Worm (Caenorhabditis elegans) whole organism, young adult: ENCODE results near the gene C18E9.5.
A peak's percentile ranks its signal among the peaks of the same experiment; 100 is the strongest.

Source experiments
- B0035.1 ChIP-seq: sonication (generic microtip); optimal IDR thresholded peaks from 2 replicates; lab custom pipeline; 2016; ENCODE audit warnings: missing genetic modification characterization, mild to moderate bottlenecking, missing compliant biosample characterization, missing genotype, missing genetic modification reagents
- F22D6.2 ChIP-seq: sonication (generic microtip); optimal IDR thresholded peaks from 2 replicates; lab custom pipeline; 2016; ENCODE audit warnings: mild to moderate bottlenecking, missing genetic modification characterization, missing compliant biosample characterization
- F33H1.4 ChIP-seq: fragments of 200-800 bp; sonication (Bioruptor generic); IDR thresholded peaks from 2 replicates; pipeline ENCODE4 v1.3.6; 2022; ENCODE audit warnings: missing genetic modification reagents, missing genetic modification characterization, missing compliant biosample characterization
- F37B4.10 ChIP-seq: fragments of 200-800 bp; sonication (Bioruptor generic); IDR thresholded peaks from 2 replicates; pipeline ENCODE4 v1.3.6; 2022; ENCODE audit warnings: missing genetic modification characterization, missing compliant biosample characterization
- F55B11.4 ChIP-seq: sonication (generic microtip); optimal IDR thresholded peaks from 2 replicates; lab custom pipeline; 2016; ENCODE audit warnings: missing compliant biosample characterization, missing genetic modification characterization, borderline replicate concordance; ENCODE audit not compliant: insufficient read depth
- F57C9.4 ChIP-seq: sonication (generic microtip); optimal IDR thresholded peaks from 2 replicates; lab custom pipeline; 2017; ENCODE audit warnings: mild to moderate bottlenecking, missing genetic modification characterization, missing compliant biosample characterization
- K11D2.4 ChIP-seq: fragments of 200-800 bp; sonication (Bioruptor generic); IDR thresholded peaks from 2 replicates; pipeline ENCODE4 v1.3.6; 2022; ENCODE audit warnings: missing genetic modification reagents, missing genetic modification characterization, missing compliant biosample characterization
- Y53G8AR.9 ChIP-seq: fragments of 200-800 bp; sonication (Bioruptor generic); conservative IDR thresholded peaks from 2 replicates; pipeline ENCODE4 v1.3.6; 2022; ENCODE audit warnings: missing genetic modification reagents, missing genetic modification characterization, missing compliant biosample characterization
- Y95B8A.8 ChIP-seq: fragments of 200-800 bp; sonication (Bioruptor generic); IDR thresholded peaks from 2 replicates; pipeline ENCODE4 v1.3.6; 2022; ENCODE audit warnings: missing genetic modification reagents, missing genetic modification characterization, missing compliant biosample characterization
- ZK185.1 ChIP-seq: sonication (generic microtip); optimal IDR thresholded peaks from 2 replicates; lab custom pipeline; 2016; ENCODE audit warnings: mild to moderate bottlenecking, missing genetic modification characterization, missing compliant biosample characterization; ENCODE audit not compliant: poor library complexity, severe bottlenecking
- ama-1 ChIP-seq, 3 experiments: fragments of 150-350 bp in 1 of 3; sonication (generic microtip) in 2 of 3; optimal IDR thresholded peaks; 2 replicates each; lab custom pipeline; 2014 to 2018; ENCODE audit warnings: missing biosample characterization in 2 of 3, missing genetic modification characterization in 2 of 3, missing genetic modification reagents in 2 of 3
- aptf-3 ChIP-seq: fragments of 200-800 bp; sonication (Bioruptor generic); IDR thresholded peaks from 2 replicates; pipeline ENCODE4 v1.3.6; 2022; ENCODE audit warnings: missing genetic modification characterization, missing compliant biosample characterization
- attf-6 ChIP-seq: fragments of 200-800 bp; sonication (Bioruptor generic); IDR thresholded peaks from 2 replicates; pipeline ENCODE4 v1.3.6; 2022; ENCODE audit warnings: missing genetic modification reagents, missing genetic modification characterization, missing compliant biosample characterization
- bed-1 ChIP-seq: fragments of 200-800 bp; sonication (Bioruptor generic); IDR thresholded peaks from 2 replicates; pipeline ENCODE4 v1.3.6; 2022; ENCODE audit warnings: missing genetic modification reagents, missing genetic modification characterization, missing compliant biosample characterization
- cebp-1 ChIP-seq, 2 experiments: fragments of 200-800 bp in 1 of 2; sonication (Bioruptor generic) in 1 of 2; sonication (generic microtip) in 1 of 2; IDR thresholded peaks in 1 of 2; optimal IDR thresholded peaks in 1 of 2; 2 replicates each; pipeline versions ENCODE4 v1.3.6 to Lab custom; 2017 to 2022; ENCODE audit warnings: missing compliant biosample characterization in 2 of 2, missing genetic modification characterization in 2 of 2, mild to moderate bottlenecking in 1 of 2, missing genetic modification reagents in 1 of 2, moderate library complexity in 1 of 2
- ceh-100 ChIP-seq: fragments of 200-800 bp; sonication (Bioruptor generic); IDR thresholded peaks from 2 replicates; pipeline ENCODE4 v1.3.6; 2022; ENCODE audit warnings: missing genetic modification reagents, missing genetic modification characterization, missing compliant biosample characterization
- ceh-58 ChIP-seq: fragments of 200-800 bp; sonication (Bioruptor generic); IDR thresholded peaks from 2 replicates; pipeline ENCODE4 v1.3.6; 2022; ENCODE audit warnings: missing genetic modification characterization, missing compliant biosample characterization
- egl-18 ChIP-seq: fragments of 200-800 bp; sonication (Bioruptor generic); IDR thresholded peaks from 2 replicates; pipeline ENCODE4 v1.3.6; 2022; ENCODE audit warnings: missing genetic modification reagents, missing genetic modification characterization, missing compliant biosample characterization
- egrh-3 ChIP-seq: fragments of 200-800 bp; sonication (Bioruptor generic); IDR thresholded peaks from 2 replicates; pipeline ENCODE4 v1.3.6; 2022; ENCODE audit warnings: missing genetic modification reagents, missing genetic modification characterization, missing compliant biosample characterization
- ekl-4 ChIP-seq: fragments of 200-800 bp; sonication (Bioruptor generic); IDR thresholded peaks from 2 replicates; pipeline ENCODE4 v1.3.6; 2022; ENCODE audit warnings: missing genetic modification reagents, missing genetic modification characterization, missing compliant biosample characterization
- hmg-1.2 ChIP-seq: fragments of 200-800 bp; sonication (Bioruptor generic); IDR thresholded peaks from 2 replicates; pipeline ENCODE4 v1.3.6; 2022; ENCODE audit warnings: missing genetic modification reagents, missing genetic modification characterization, missing compliant biosample characterization
- hmg-20 ChIP-seq: fragments of 200-800 bp; sonication (Bioruptor generic); IDR thresholded peaks from 2 replicates; pipeline ENCODE4 v1.3.6; 2022; ENCODE audit warnings: missing genetic modification reagents, missing genetic modification characterization, missing compliant biosample characterization
- hrde-1 ChIP-seq: sonication (generic microtip); optimal IDR thresholded peaks from 2 replicates; lab custom pipeline; 2016; ENCODE audit warnings: missing genetic modification characterization, mild to moderate bottlenecking, missing compliant biosample characterization, moderate library complexity, missing genotype, missing genetic modification reagents, borderline replicate concordance
- hsf-1 ChIP-seq: fragments of 200-800 bp; sonication (Bioruptor generic); IDR thresholded peaks from 2 replicates; pipeline ENCODE4 v1.3.6; 2022; ENCODE audit warnings: missing genetic modification reagents, missing genetic modification characterization, missing compliant biosample characterization
- let-607 ChIP-seq, 2 experiments: fragments of 200-800 bp in 1 of 2; sonication (Bioruptor generic) in 1 of 2; sonication (generic microtip) in 1 of 2; optimal IDR thresholded peaks; 2 replicates each; lab custom pipeline; 2016 to 2018; ENCODE audit warnings: mild to moderate bottlenecking in 2 of 2, missing compliant biosample characterization in 2 of 2, missing genetic modification characterization in 2 of 2, moderate library complexity in 2 of 2, missing genotype in 1 of 2
- lsl-1 ChIP-seq: fragments of 200-800 bp; sonication (Bioruptor generic); optimal IDR thresholded peaks from 2 replicates; lab custom pipeline; 2018; ENCODE audit warnings: mild to moderate bottlenecking, missing genetic modification characterization, moderate library complexity, missing compliant biosample characterization
- lsy-27 ChIP-seq: sonication (generic microtip); optimal IDR thresholded peaks from 2 replicates; lab custom pipeline; 2017; ENCODE audit warnings: missing genetic modification characterization, mild to moderate bottlenecking, missing compliant biosample characterization, antibody characterized with exemption, missing genotype, borderline replicate concordance; ENCODE audit not compliant: insufficient read depth
- madf-8 ChIP-seq: fragments of 200-800 bp; sonication (Bioruptor generic); conservative IDR thresholded peaks from 2 replicates; pipeline ENCODE4 v1.3.6; 2022; ENCODE audit warnings: missing genetic modification reagents, missing genetic modification characterization, missing compliant biosample characterization
- mcd-1 ChIP-seq: fragments of 200-800 bp; sonication (Bioruptor generic); IDR thresholded peaks from 2 replicates; pipeline ENCODE4 v1.3.6; 2022; ENCODE audit warnings: missing genetic modification reagents, missing genetic modification characterization, missing compliant biosample characterization
- nhr-179 ChIP-seq: sonication (generic microtip); optimal IDR thresholded peaks from 2 replicates; lab custom pipeline; 2016; ENCODE audit warnings: mild to moderate bottlenecking, missing genetic modification characterization, missing compliant biosample characterization
- nhr-80 ChIP-seq: sonication (generic microtip); optimal IDR thresholded peaks from 2 replicates; lab custom pipeline; 2016; ENCODE audit warnings: missing genetic modification characterization, missing compliant biosample characterization
- pbrm-1 ChIP-seq: fragments of 200-800 bp; sonication (Bioruptor generic); IDR thresholded peaks from 2 replicates; pipeline ENCODE4 v1.3.6; 2022; ENCODE audit warnings: missing genetic modification reagents, missing genetic modification characterization, missing compliant biosample characterization
- sdz-38 ChIP-seq: sonication (generic microtip); optimal IDR thresholded peaks from 2 replicates; lab custom pipeline; 2016; ENCODE audit warnings: missing genotype, missing genetic modification characterization, missing compliant biosample characterization
- snpc-4 ChIP-seq, 5 experiments: fragments of 150-350 bp in 1 of 5; sonication (generic microtip) in 4 of 5; optimal IDR thresholded peaks; 2 replicates each; lab custom pipeline; 2014 to 2018; ENCODE audit warnings: missing genetic modification characterization in 5 of 5, missing biosample characterization in 3 of 5, antibody characterized with exemption in 2 of 5, mild to moderate bottlenecking in 2 of 5, missing compliant biosample characterization in 2 of 5, missing genotype in 2 of 5, moderate library complexity in 2 of 5, missing genetic modification reagents in 1 of 5
- somi-1 ChIP-seq: fragments of 200-800 bp; sonication (Bioruptor generic); optimal IDR thresholded peaks from 2 replicates; lab custom pipeline; 2018; ENCODE audit warnings: mild to moderate bottlenecking, missing genetic modification characterization, missing compliant biosample characterization
- unc-130 ChIP-seq: sonication (generic microtip); optimal IDR thresholded peaks from 2 replicates; lab custom pipeline; 2016; ENCODE audit warnings: missing genetic modification reagents, missing genetic modification characterization, missing compliant biosample characterization
- zfh-2 ChIP-seq: fragments of 200-800 bp; sonication (Bioruptor generic); conservative IDR thresholded peaks from 2 replicates; pipeline ENCODE4 v1.3.6; 2022; ENCODE audit warnings: missing genetic modification reagents, missing genetic modification characterization, missing compliant biosample characterization
- ztf-18 ChIP-seq: sonication (generic microtip); optimal IDR thresholded peaks from 2 replicates; lab custom pipeline; 2016; ENCODE audit warnings: missing genotype, mild to moderate bottlenecking, missing genetic modification characterization, missing compliant biosample characterization
- ztf-25 ChIP-seq: fragments of 200-800 bp; sonication (Bioruptor generic); IDR thresholded peaks from 2 replicates; pipeline ENCODE4 v1.3.6; 2022; ENCODE audit warnings: missing genetic modification reagents, missing genetic modification characterization, missing compliant biosample characterization

Gene C18E9.5

DNA sequence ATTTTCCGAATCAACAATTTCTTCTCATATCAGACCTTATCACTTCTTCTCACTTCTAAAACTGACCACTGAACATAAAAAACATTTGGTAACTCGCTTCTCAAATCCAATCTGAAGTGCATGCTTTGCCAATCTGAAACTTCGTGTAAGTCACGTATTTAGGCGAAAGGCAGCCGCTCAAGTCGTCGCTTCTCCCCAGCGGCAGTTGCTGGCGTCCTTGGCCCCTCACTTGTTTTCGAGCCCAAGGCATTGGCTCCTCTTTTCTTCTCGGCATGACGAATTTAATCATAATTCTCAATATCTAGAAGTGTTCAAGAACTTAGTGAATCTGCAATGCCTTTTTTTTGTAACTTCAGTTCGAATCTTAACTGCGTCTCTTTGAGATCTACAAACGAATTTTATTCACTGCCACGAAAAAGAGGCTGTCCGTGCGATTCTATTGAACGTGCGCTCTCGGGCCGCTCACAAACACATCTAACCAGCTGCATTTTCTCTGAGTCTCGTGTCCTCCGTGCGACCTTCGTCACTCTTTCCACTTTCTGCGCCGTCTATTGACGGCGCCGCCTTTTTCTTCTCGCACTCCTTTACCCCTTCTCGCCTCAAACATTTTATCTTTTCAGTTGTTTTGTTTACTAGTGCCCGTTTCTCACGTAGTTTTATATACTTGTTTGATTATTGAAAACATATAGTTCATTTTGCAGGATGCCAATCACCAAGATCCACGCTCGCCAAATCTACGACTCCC, 38.2 kb upstream of the C18E9.5 start:
- TF ChIP-seq ztf-25 (GFP tag; lab: Robert Waterston, UW) (no peak), nhr-179 (tag; lab: Kevin White, UChicago) (no peak), zfh-2 (GFP tag; lab: Robert Waterston, UW) (peak; percentile 51; the same call in 1 of the 2 replicates), mcd-1 (GFP tag; lab: Robert Waterston, UW) (0 out of 2 replicates have a peak, but pooled peaks have one; percentile 18), ztf-18 (tag; lab: Kevin White, UChicago) (peak; percentile 19), F37B4.10 (GFP tag; lab: Robert Waterston, UW) (no peak), cebp-1 (GFP tag; IDR thresholded peaks at IDR 0.05; lab: Robert Waterston, UW) (no peak), cebp-1 (tag; optimal IDR thresholded peaks at IDR 0.05; lab: Kevin White, UChicago) (peak; percentile 41), snpc-4 (GFP tag; optimal IDR thresholded peaks at IDR 0.05; lab: Kevin White, UChicago) (no peak), snpc-4 (tag; optimal IDR thresholded peaks at IDR 0.05; lab: Kevin White, UChicago) (peak in 1 of 4 experiments; percentile 10), hmg-1.2 (GFP tag; lab: Robert Waterston, UW) (peak; percentile 44; the same call in 1 of the 2 replicates), egrh-3 (GFP tag; lab: Robert Waterston, UW) (peak; percentile 4; the same call in 1 of the 2 replicates), nhr-80 (tag; lab: Kevin White, UChicago) (peak; percentile 61), let-607 (tag; optimal IDR thresholded peaks at IDR 0.05; lab: Kevin White, UChicago) (peak in 1 of 2 experiments; percentile 19), ama-1 (optimal IDR thresholded peaks at IDR 0.05; lab: Kevin White, UChicago) (peak; percentile 61), ama-1 (GFP tag; optimal IDR thresholded peaks at IDR 0.05; lab: Kevin White, UChicago) (no peak)

ce11 chrII:8932392-8932791, 37.4 kb upstream of the C18E9.5 start:
- TF ChIP-seq hsf-1 (GFP tag; lab: Robert Waterston, UW): 0 out of 2 replicates have a peak, but pooled peaks have one; percentile 7
- peak; percentile 54; the same call in 1 of the 2 replicates for TF ChIP-seq zfh-2 (GFP tag; lab: Robert Waterston, UW)
- no peak for TF ChIP-seq Y95B8A.8 (GFP tag; lab: Robert Waterston, UW)
- TF ChIP-seq Y53G8AR.9: 0 out of 2 replicates have a peak, but pooled peaks have one; percentile 3
- no peak for TF ChIP-seq somi-1 (GFP tag; lab: Kevin White, UChicago)
- no peak for TF ChIP-seq bed-1 (GFP tag; lab: Robert Waterston, UW)
- 0 out of 2 replicates have a peak, but pooled peaks have one; percentile 6 for TF ChIP-seq egl-18 (GFP tag; lab: Robert Waterston, UW)

DNA sequence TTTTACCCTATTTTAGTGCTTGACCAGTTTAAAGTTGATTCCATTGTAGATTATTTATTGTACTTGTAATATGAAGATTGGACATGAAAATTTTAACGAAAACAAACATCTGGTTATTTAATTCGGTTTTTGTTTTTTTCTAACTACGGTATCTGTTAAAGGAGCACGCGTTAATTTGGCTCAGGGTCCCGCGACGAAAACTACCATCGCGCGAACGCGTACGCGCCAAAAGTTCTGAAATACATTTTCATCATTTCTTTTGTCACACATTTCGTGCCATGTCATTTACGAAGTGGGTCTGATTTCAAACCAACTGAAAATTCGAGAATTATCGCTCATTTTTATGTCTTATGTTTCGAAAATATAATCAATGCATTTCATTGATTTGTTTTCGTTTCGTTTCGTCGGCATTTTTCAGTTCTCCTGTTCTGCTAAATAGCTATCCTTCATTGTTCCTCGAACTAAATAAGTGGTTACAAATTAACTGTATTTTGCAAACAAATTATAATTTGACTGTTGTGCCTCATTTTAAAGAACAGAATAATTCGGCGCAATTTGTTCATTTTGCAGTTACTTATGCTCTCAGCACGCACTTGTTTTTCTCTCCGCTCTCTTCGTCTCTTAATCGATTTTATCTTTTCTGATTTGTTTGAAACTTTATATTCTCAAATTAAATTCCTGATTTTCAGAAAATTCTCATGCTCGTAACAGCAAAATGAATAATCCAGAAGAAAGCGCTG, 35.9 kb upstream of the C18E9.5 start, which contains the start of gene T21B10.3:
TSS of gene T21B10.3 (plus strand) at position 690 of the 740 bp plus-strand sequence.
- TF ChIP-seq lsl-1 (peak; percentile 100), egrh-3 (GFP tag; lab: Robert Waterston, UW) (peak; percentile 31; the same call in 1 of the 2 replicates), attf-6 (GFP tag; lab: Robert Waterston, UW) (peak; percentile 87), hrde-1 (tag; lab: Kevin White, UChicago) (peak; percentile 79), ceh-100 (GFP tag; lab: Robert Waterston, UW) (peak; percentile 60), pbrm-1 (GFP tag; lab: Robert Waterston, UW) (peak; percentile 89), B0035.1 (peak; percentile 53), F57C9.4 (tag; lab: Kevin White, UChicago) (no peak), F33H1.4 (GFP tag; lab: Robert Waterston, UW) (peak; percentile 99), bed-1 (GFP tag; lab: Robert Waterston, UW) (no peak), unc-130 (GFP tag; lab: Kevin White, UChicago) (peak; percentile 95), ekl-4 (peak; percentile 86), madf-8 (GFP tag; lab: Robert Waterston, UW) (peak; percentile 98), ZK185.1 (tag; lab: Kevin White, UChicago) (peak; percentile 33), F55B11.4 (tag; lab: Kevin White, UChicago) (no peak), lsy-27 (tag; lab: Kevin White, UChicago) (no peak), K11D2.4 (peak; percentile 53; the same call in 1 of the 2 replicates), F22D6.2 (tag; lab: Kevin White, UChicago) (no peak), ceh-58 (GFP tag; lab: Robert Waterston, UW) (0 out of 2 replicates have a peak, but pooled peaks have one; percentile 35), sdz-38 (tag; lab: Kevin White, UChicago) (no peak), aptf-3 (GFP tag; lab: Robert Waterston, UW) (no peak), hmg-20 (GFP tag; lab: Robert Waterston, UW) (0 out of 2 replicates have a peak, but pooled peaks have one; percentile 31)
